Worm (Caenorhabditis elegans) whole organism, L4 larva: ENCODE results near the gene C47D12.4.

Source experiments
- F26F4.8 ChIP-seq: fragments of 200-800 bp; sonication (Bioruptor generic); conservative IDR thresholded peaks from 2 replicates; pipeline ENCODE4 v1.3.6; 2022; ENCODE audit warnings: missing genetic modification characterization, missing compliant biosample characterization
- T26A8.4 ChIP-seq: fragments of 200-800 bp; sonication (Bioruptor generic); IDR thresholded peaks from 2 replicates; pipeline ENCODE4 v1.3.6; 2022; ENCODE audit warnings: missing genetic modification characterization, missing compliant biosample characterization
- Y75B8A.6 ChIP-seq: fragments of 200-800 bp; sonication (Bioruptor generic); IDR thresholded peaks from 2 replicates; pipeline ENCODE4 v1.3.6; 2022; ENCODE audit warnings: missing genetic modification reagents, missing genetic modification characterization, missing compliant biosample characterization
- aly-2 ChIP-seq: sonication (generic microtip); optimal IDR thresholded peaks from 2 replicates; lab custom pipeline; 2018; ENCODE audit warnings: missing biosample characterization, missing genetic modification characterization
- ama-1 ChIP-seq: fragments of 150-350 bp; optimal IDR thresholded peaks from 2 replicates; lab custom pipeline; 2014; ENCODE audit warnings: inconsistent platforms, mixed read lengths
- daf-12 ChIP-seq: fragments of 150-350 bp; optimal IDR thresholded peaks from 2 replicates; lab custom pipeline; 2014; ENCODE audit warnings: missing biosample characterization, missing genetic modification reagents, missing genetic modification characterization
- lsy-2 ChIP-seq, 2 experiments: fragments of 150-350 bp in 1 of 2; sonication (generic microtip) in 1 of 2; optimal IDR thresholded peaks; 2 replicates each; lab custom pipeline; 2014 to 2017; ENCODE audit warnings: missing biosample characterization in 2 of 2, missing genetic modification characterization in 2 of 2
- nhr-10 ChIP-seq: fragments of 150-350 bp; optimal IDR thresholded peaks from 2 replicates; lab custom pipeline; 2014; ENCODE audit warnings: missing biosample characterization, missing genetic modification characterization
- nhr-11 ChIP-seq: fragments of 150-350 bp; optimal IDR thresholded peaks from 2 replicates; lab custom pipeline; 2014; ENCODE audit warnings: missing biosample characterization, missing genetic modification characterization
- nhr-76 ChIP-seq: fragments of 150-350 bp; optimal IDR thresholded peaks from 2 replicates; lab custom pipeline; 2014; ENCODE audit warnings: missing biosample characterization, missing genetic modification characterization
- sdz-12 ChIP-seq: fragments of 200-800 bp; sonication (Bioruptor generic); optimal IDR thresholded peaks from 2 replicates; lab custom pipeline; 2018; ENCODE audit warnings: mild to moderate bottlenecking, missing genetic modification characterization, missing compliant biosample characterization
- snpc-1.2 ChIP-seq: fragments of 200-800 bp; sonication (Bioruptor generic); IDR thresholded peaks from 2 replicates; pipeline ENCODE4 v1.3.6; 2022; ENCODE audit warnings: missing genetic modification reagents, missing genetic modification characterization, missing compliant biosample characterization
- snpc-4 ChIP-seq: fragments of 150-350 bp; optimal IDR thresholded peaks from 2 replicates; lab custom pipeline; 2014; ENCODE audit warnings: missing biosample characterization, missing genetic modification characterization

DNA sequence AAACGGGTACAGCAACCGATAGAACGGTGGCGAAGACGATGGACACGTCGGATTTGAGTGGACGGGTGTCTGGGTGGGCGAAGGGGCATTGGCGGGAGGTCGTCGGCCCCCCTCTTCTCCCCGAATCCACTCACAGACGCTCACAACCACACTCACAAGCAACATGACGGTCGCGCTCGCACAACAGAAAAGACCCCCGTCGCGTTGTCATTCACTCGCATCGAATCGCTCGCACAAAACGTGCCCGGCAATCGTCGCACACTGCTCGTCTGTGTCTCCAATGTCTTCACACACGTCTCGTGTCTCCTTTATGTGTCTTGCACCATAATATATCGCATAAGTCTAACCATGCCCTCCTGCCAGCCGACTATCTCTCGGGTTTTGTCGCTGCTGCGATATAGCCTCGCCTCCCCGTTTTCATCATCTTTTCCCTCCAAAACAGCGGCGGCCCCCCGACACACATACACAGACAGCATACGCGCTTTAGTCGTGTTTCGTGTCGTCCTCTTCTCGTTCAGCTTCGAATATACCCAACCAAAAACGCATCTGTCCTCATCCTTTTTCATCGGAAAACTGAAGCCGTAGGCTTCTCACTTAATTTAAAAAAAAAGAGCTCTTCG, 47.4 kb upstream of the C47D12.4 start:
- no peak for TF ChIP-seq Y75B8A.6 (GFP tag; lab: Robert Waterston, UW)
- no peak for TF ChIP-seq daf-12 (tag; lab: Kevin White, UChicago)
- no peak for TF ChIP-seq snpc-1.2 (GFP tag; lab: Robert Waterston, UW)
- TF ChIP-seq ama-1, result peak; percentile 74
- TF ChIP-seq sdz-12, result peak; percentile 4
- peak; percentile 90 for TF ChIP-seq T26A8.4
- no peak for TF ChIP-seq snpc-4 (tag; lab: Kevin White, UChicago)
- TF ChIP-seq aly-2 (tag; lab: Kevin White, UChicago), result no peak
- TF ChIP-seq nhr-76 (tag; lab: Kevin White, UChicago), result no peak
- peak; percentile 89 for TF ChIP-seq nhr-11 (tag; lab: Kevin White, UChicago)
- peak; percentile 34 for TF ChIP-seq nhr-10
- peak; percentile 84 to 87 for TF ChIP-seq lsy-2 (tag; optimal IDR thresholded peaks at IDR 0.05; lab: Kevin White, UChicago)
- TF ChIP-seq F26F4.8 (GFP tag; lab: Robert Waterston, UW), result no peak
